Worm (Caenorhabditis elegans): Measurements from ENCODE around the gene ile-2.

DNA sequence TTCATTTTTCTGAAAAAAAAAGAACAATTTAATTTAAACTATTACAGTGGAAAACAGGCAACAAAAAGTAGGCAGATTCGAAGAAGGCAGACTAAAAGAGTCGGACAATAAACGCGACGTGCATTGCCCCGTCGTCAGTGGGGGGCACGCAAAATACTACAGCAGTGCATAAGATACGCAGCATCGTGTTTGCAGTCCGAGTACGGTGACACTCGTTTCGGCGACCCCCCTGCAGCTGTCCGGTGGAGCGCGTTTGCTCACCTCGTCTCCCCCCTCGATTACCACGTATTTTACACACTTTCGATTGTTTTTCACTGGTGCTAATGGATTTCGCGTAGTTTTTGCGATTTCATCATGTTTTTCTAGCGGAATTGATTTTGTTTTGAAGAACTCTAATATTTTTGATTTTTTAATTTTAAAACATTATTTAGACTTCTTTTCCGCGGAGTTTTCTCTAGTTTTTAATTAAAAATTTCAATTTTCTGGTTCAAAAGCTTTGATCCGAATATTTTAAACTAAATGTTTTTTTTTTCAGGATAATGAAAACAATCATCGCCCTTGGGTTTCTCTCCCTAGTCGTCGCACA lies at the start of gene ile-2, which contains the start of gene trap-2:
- no peak for TF ChIP-seq aly-2 (tag; optimal IDR thresholded peaks at IDR 0.05)
- TF ChIP-seq lsy-2 (tag; optimal IDR thresholded peaks at IDR 0.05) = peak; percentile 91 to 98
- TF ChIP-seq egl-27 (tag; optimal IDR thresholded peaks at IDR 0.05) = peak; percentile 38
- TF ChIP-seq nhr-129 (tag; optimal IDR thresholded peaks at IDR 0.05) = peak; percentile 95
- TF ChIP-seq nhr-10 (tag; optimal IDR thresholded peaks at IDR 0.05) = no peak
